Fruit fly (Drosophila melanogaster): Measurements from ENCODE around the gene Mob2.

The Mob2 gene

DNA sequence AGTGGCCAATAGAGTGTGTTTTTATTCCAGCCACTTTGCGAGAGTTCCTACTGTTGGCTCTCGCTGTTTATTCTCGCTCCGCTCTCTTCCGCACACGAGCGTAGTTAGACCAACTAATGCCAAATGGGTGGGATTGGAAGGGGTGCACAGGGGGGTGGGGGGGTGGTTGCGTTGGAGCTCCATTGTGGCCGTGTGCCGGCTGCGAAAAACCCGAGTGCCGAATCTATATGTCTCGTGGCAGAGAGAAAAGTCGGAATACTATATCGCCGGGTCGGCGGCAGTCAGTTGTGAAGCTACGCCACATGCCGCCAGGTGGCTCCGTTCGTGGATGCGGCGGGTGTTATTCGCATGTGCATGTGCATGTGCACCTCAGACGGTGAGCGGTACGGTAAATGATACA lies 39.1 kb upstream of the Mob2 start (continued):
- TF ChIP-seq spab (GFP tag; optimal IDR thresholded peaks at IDR 0.05) (no peak), net (GFP tag; optimal IDR thresholded peaks at IDR 0.05) (no peak), CG6163 (GFP tag; IDR thresholded peaks at IDR 0.05) (0 out of 3 replicates have a peak, but pooled peaks have one; percentile 27), vri (GFP tag; optimal IDR thresholded peaks at IDR 0.05) (no peak), CG34406 (GFP tag; optimal IDR thresholded peaks at IDR 0.05) (no peak), eg (GFP tag; IDR thresholded peaks at IDR 0.05) (0 out of 3 replicates have a peak, but pooled peaks have one; percentile 28)

DNA sequence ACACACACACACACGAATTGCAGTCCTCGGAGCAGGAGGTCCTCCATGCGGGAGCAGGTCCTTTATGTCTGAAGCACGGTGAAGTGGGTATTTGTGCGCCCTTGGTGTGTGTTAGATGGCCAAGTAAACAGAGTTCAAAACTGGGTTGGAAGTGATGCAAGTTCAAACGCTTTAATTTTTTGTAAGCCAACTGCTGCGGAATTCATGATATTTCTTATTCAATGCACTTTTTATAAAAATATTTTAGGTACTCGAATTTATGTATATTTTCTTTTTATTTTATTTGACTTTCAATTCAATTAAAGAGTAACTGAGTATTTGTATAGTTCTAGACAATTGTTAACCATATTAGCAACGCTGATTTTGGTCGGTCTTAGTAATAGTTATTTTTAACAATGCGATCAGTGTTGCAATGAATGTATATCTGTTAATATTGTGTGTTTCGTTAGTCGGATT lies 38.0 kb upstream of the Mob2 start, which contains the start of the genes CG14137 and CG46394:
Gene CG14137 (minus strand): TSS at position 101 of the 456 bp plus-strand sequence.
Gene CG46394 (plus strand): TSS at position 406 of the 456 bp plus-strand sequence.
- TF ChIP-seq CG7368 (GFP tag; optimal IDR thresholded peaks at IDR 0.05): no peak
- no peak for TF ChIP-seq CG6808 (GFP tag; optimal IDR thresholded peaks at IDR 0.05)
- no peak for TF ChIP-seq CG34406 (GFP tag; optimal IDR thresholded peaks at IDR 0.05)
- no peak for TF ChIP-seq CG10669 (GFP tag; optimal IDR thresholded peaks at IDR 0.05)
- TF ChIP-seq CG3919 (GFP tag; optimal IDR thresholded peaks at IDR 0.05): no peak
- no peak for TF ChIP-seq Eip75B (GFP tag; optimal IDR thresholded peaks at IDR 0.05)
- no peak for TF ChIP-seq fd85E (GFP tag; optimal IDR thresholded peaks at IDR 0.05)

DNA sequence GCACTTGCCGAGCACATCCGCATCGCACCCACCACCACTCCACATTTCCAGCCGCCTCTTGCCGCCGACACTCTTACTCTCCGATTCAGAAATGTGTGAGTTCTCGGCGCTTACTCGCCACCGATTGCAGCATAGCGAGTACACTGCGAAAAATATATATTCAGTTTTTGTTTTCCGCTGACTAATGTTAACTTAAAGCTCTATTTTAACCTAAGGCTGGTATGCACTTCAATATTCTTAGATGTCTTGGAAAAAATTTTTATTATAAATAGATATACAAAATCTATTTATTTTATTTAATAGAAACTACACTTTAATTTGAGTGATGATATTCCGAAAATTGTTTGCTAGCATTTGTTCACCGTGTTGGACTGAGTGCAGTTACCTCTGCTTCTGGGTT lies 37.2 kb upstream of the Mob2 start:
- no peak for TF ChIP-seq dac (GFP tag; optimal IDR thresholded peaks at IDR 0.05)
- TF ChIP-seq ss (GFP tag; optimal IDR thresholded peaks at IDR 0.05): peak in 1 of 2 experiments; percentile 42
- peak; percentile 44 for TF ChIP-seq achi (GFP tag; optimal IDR thresholded peaks at IDR 0.05)
- TF ChIP-seq esn (GFP tag; optimal IDR thresholded peaks at IDR 0.05): peak; percentile 6
- no peak for TF ChIP-seq CG1621 (tag; optimal IDR thresholded peaks at IDR 0.05)
- TF ChIP-seq Hr4 (GFP tag; optimal IDR thresholded peaks at IDR 0.05): peak; percentile 5
- TF ChIP-seq CG7368 (GFP tag; optimal IDR thresholded peaks at IDR 0.05): peak; percentile 63
- TF ChIP-seq OdsH (GFP tag; optimal IDR thresholded peaks at IDR 0.05): peak; percentile 33
- TF ChIP-seq CG6854 (GFP tag; optimal IDR thresholded peaks at IDR 0.05): no peak
- peak; percentile 12 for TF ChIP-seq CG6792 (GFP tag; optimal IDR thresholded peaks at IDR 0.05)
- no peak for TF ChIP-seq Met (GFP tag; optimal IDR thresholded peaks at IDR 0.05)
- TF ChIP-seq dsx (GFP tag; optimal IDR thresholded peaks at IDR 0.05; ENCODE audit: poor library complexity, severe bottlenecking): peak; percentile 41
- TF ChIP-seq CG11294 (GFP tag; IDR thresholded peaks at IDR 0.05): 0 out of 2 replicates have a peak, but pooled peaks have one; percentile 7
- peak; percentile 11 for TF ChIP-seq CG8632 (GFP tag; optimal IDR thresholded peaks at IDR 0.05)
- TF ChIP-seq CG6808 (GFP tag; optimal IDR thresholded peaks at IDR 0.05): peak; percentile 32
- peak; percentile 54 for TF ChIP-seq Ets96B (tag; optimal IDR thresholded peaks at IDR 0.05)
- TF ChIP-seq CG4318 (GFP tag; optimal IDR thresholded peaks at IDR 0.05): peak; percentile 1
- 0 out of 3 replicates have a peak, but pooled peaks have one; percentile 19 for TF ChIP-seq eg (GFP tag; IDR thresholded peaks at IDR 0.05)
- TF ChIP-seq CG3032 (tag; optimal IDR thresholded peaks at IDR 0.05): peak; percentile 59
- TF ChIP-seq spab (GFP tag; optimal IDR thresholded peaks at IDR 0.05): peak; percentile 11
- TF ChIP-seq CG34406 (GFP tag; optimal IDR thresholded peaks at IDR 0.05): peak; percentile 45
- peak; percentile 40 for TF ChIP-seq acj6 (GFP tag; optimal IDR thresholded peaks at IDR 0.05)
- TF ChIP-seq CG11762 (GFP tag; optimal IDR thresholded peaks at IDR 0.05; ENCODE audit: insufficient read depth): no peak
- TF ChIP-seq Eip78C (GFP tag): no peak
- no peak for TF ChIP-seq Sox14 (GFP tag; optimal IDR thresholded peaks at IDR 0.05)
- TF ChIP-seq CG15336 (GFP tag; IDR thresholded peaks at IDR 0.05): peak; percentile 42
- TF ChIP-seq CG10631 (GFP tag; optimal IDR thresholded peaks at IDR 0.05): peak; percentile 37
- TF ChIP-seq pdm3 (GFP tag; optimal IDR thresholded peaks at IDR 0.05): no peak
- peak; percentile 54 for TF ChIP-seq CG32006 (GFP tag; optimal IDR thresholded peaks at IDR 0.05)
- peak; percentile 7 for TF ChIP-seq net (GFP tag; optimal IDR thresholded peaks at IDR 0.05)
- no peak for TF ChIP-seq CG31627 (GFP tag; optimal IDR thresholded peaks at IDR 0.05)
- peak; percentile 61 for TF ChIP-seq CG8119 (GFP tag; IDR thresholded peaks at IDR 0.05)
- no peak for TF ChIP-seq Lpt (GFP tag; optimal IDR thresholded peaks at IDR 0.05)
- 0 out of 3 replicates have a peak, but pooled peaks have one; percentile 23 for TF ChIP-seq CG6163 (GFP tag; IDR thresholded peaks at IDR 0.05)

Measured in whole organism, prepupa.